Fruit fly (Drosophila melanogaster) whole organism, embryonic: ENCODE measurements around the gene CG33796.

ENCODE experiments used
- Bgb ChIP-seq: fragments of 200-800 bp; sonication (Bioruptor generic); IDR thresholded peaks from 2 replicates; pipeline ENCODE4 v1.3.6; 2022; ENCODE audit warnings: missing biosample characterization, missing genetic modification characterization; ENCODE audit not compliant: partially characterized antibody
- CG10543 ChIP-seq: fragments of 200-800 bp; sonication (Bioruptor generic); optimal IDR thresholded peaks from 3 replicates; lab custom pipeline; 2017; ENCODE audit warnings: missing biosample characterization, mild to moderate bottlenecking, missing genetic modification characterization, moderate library complexity
- CG11456 ChIP-seq: fragments of 200-800 bp; sonication (Bioruptor generic); IDR thresholded peaks from 3 replicates; pipeline ENCODE4 v1.3.6; 2022; ENCODE audit warnings: missing biosample characterization, missing genetic modification characterization
- CG14014 ChIP-seq: fragments of 200-800 bp; sonication (Bioruptor generic); IDR thresholded peaks from 2 replicates; pipeline ENCODE4 v1.3.6; 2022; ENCODE audit warnings: missing biosample characterization, missing genetic modification characterization
- CG14860 ChIP-seq: fragments of 200-800 bp; sonication (Bioruptor generic); IDR thresholded peaks from 3 replicates; pipeline ENCODE4 v1.3.6; 2022; ENCODE audit warnings: missing biosample characterization, missing genetic modification characterization; ENCODE audit not compliant: partially characterized antibody
- CG17361 ChIP-seq: fragments of 200-800 bp; sonication (Bioruptor generic); IDR thresholded peaks from 3 replicates; pipeline ENCODE4 v1.3.6; 2022; ENCODE audit warnings: missing biosample characterization, missing genetic modification characterization
- CG31224 ChIP-seq: fragments of 200-800 bp; sonication (Bioruptor generic); IDR thresholded peaks from 2 replicates; pipeline ENCODE4 v1.3.6; 2022; ENCODE audit warnings: missing biosample characterization, missing genetic modification characterization
- CG6175 ChIP-seq: fragments of 200-800 bp; sonication (Bioruptor generic); IDR thresholded peaks from 3 replicates; pipeline ENCODE4 v1.3.6; 2022; ENCODE audit warnings: missing biosample characterization, missing genetic modification characterization
- CG7963 ChIP-seq: fragments of 200-800 bp; sonication (Bioruptor generic); IDR thresholded peaks from 3 replicates; pipeline ENCODE4 v1.3.6; 2022; ENCODE audit warnings: missing biosample characterization, missing genetic modification characterization; ENCODE audit not compliant: partially characterized antibody
- D19B ChIP-seq: fragments of 200-800 bp; sonication (Bioruptor generic); optimal IDR thresholded peaks from 2 replicates; lab custom pipeline; 2017; ENCODE audit warnings: missing biosample characterization, mild to moderate bottlenecking, missing genetic modification characterization
- Drgx ChIP-seq: fragments of 200-800 bp; sonication (Bioruptor generic); IDR thresholded peaks from 2 replicates; pipeline ENCODE4 v1.3.6; 2022; ENCODE audit warnings: missing biosample characterization, missing genetic modification characterization
- HLH3B ChIP-seq: fragments of 200-800 bp; sonication (Bioruptor generic); IDR thresholded peaks from 2 replicates; pipeline ENCODE4 v1.3.6; 2022; ENCODE audit warnings: missing biosample characterization, missing genetic modification characterization
- HLH4C ChIP-seq: fragments of 200-800 bp; sonication (Bioruptor generic); IDR thresholded peaks from 3 replicates; pipeline ENCODE4 v1.3.6; 2022; ENCODE audit warnings: missing biosample characterization, missing genetic modification characterization; ENCODE audit not compliant: partially characterized antibody
- Opbp ChIP-seq: fragments of 200-800 bp; sonication (Bioruptor generic); IDR thresholded peaks from 3 replicates; pipeline ENCODE4 v1.3.6; 2022; ENCODE audit warnings: missing biosample characterization, missing genetic modification characterization; ENCODE audit not compliant: partially characterized antibody
- Ravus ChIP-seq: fragments of 200-800 bp; sonication (Bioruptor generic); IDR thresholded peaks from 2 replicates; pipeline ENCODE4 v1.3.6; 2022; ENCODE audit warnings: missing biosample characterization, missing genetic modification characterization
- Rfx ChIP-seq: fragments of 200-800 bp; sonication (Bioruptor generic); IDR thresholded peaks from 2 replicates; pipeline ENCODE4 v1.3.6; 2022; ENCODE audit warnings: missing biosample characterization, missing genetic modification characterization
- Scr ChIP-seq: fragments of 200-800 bp; sonication (Bioruptor generic); IDR thresholded peaks from 2 replicates; pipeline ENCODE4 v1.3.6; 2022; ENCODE audit warnings: missing biosample characterization, missing genetic modification characterization; ENCODE audit not compliant: partially characterized antibody
- Xbp1 ChIP-seq: fragments of 200-800 bp; sonication (Bioruptor generic); optimal IDR thresholded peaks from 3 replicates; lab custom pipeline; 2016; ENCODE audit warnings: missing biosample characterization, mild to moderate bottlenecking, missing genetic modification characterization
- bbx ChIP-seq: fragments of 200-800 bp; sonication (Bioruptor generic); IDR thresholded peaks from 2 replicates; pipeline ENCODE4 v1.3.6; 2022; ENCODE audit warnings: missing biosample characterization, missing genetic modification characterization; ENCODE audit not compliant: partially characterized antibody
- br ChIP-seq: fragments of >200 bp; optimal IDR thresholded peaks from 2 replicates; lab custom pipeline; 2017
- chinmo ChIP-seq: fragments of 200-800 bp; sonication (Bioruptor generic); IDR thresholded peaks from 4 replicates; pipeline ENCODE4 v1.3.6; 2022; ENCODE audit warnings: missing biosample characterization, missing genetic modification characterization; ENCODE audit not compliant: partially characterized antibody
- crol ChIP-seq: fragments of 200-800 bp; sonication (Bioruptor generic); IDR thresholded peaks from 2 replicates; pipeline ENCODE4 v1.3.6; 2022; ENCODE audit warnings: missing biosample characterization, missing genetic modification characterization
- cwo ChIP-seq: fragments of 200-800 bp; sonication (Bioruptor generic); optimal IDR thresholded peaks from 3 replicates; lab custom pipeline; 2017; ENCODE audit warnings: missing biosample characterization, missing genetic modification characterization, mild to moderate bottlenecking, moderate library complexity, missing genetic modification reagents
- en ChIP-seq: fragments of 200-800 bp; sonication (Bioruptor generic); optimal IDR thresholded peaks from 2 replicates; lab custom pipeline; 2016; ENCODE audit warnings: missing biosample characterization, missing genetic modification characterization
- gsb ChIP-seq: fragments of 200-800 bp; sonication (Bioruptor generic); IDR thresholded peaks from 2 replicates; pipeline ENCODE4 v1.3.6; 2022; ENCODE audit warnings: missing biosample characterization, missing genetic modification characterization
- hb ChIP-seq: fragments of 200-800 bp; sonication (Bioruptor generic); IDR thresholded peaks from 3 replicates; pipeline ENCODE4 v1.3.6; 2022; ENCODE audit warnings: missing biosample characterization, missing genetic modification characterization; ENCODE audit not compliant: partially characterized antibody
- inv ChIP-seq: fragments of 200-800 bp; sonication (Bioruptor generic); IDR thresholded peaks from 2 replicates; pipeline ENCODE4 v1.3.6; 2022; ENCODE audit warnings: missing biosample characterization, missing genetic modification characterization; ENCODE audit not compliant: partially characterized antibody
- klu ChIP-seq: fragments of 200-800 bp; sonication (Bioruptor generic); IDR thresholded peaks from 2 replicates; pipeline ENCODE4 v1.3.6; 2022; ENCODE audit warnings: missing biosample characterization, missing genetic modification characterization
- mirr ChIP-seq: fragments of 200-800 bp; sonication (Bioruptor generic); optimal IDR thresholded peaks from 3 replicates; lab custom pipeline; 2018; ENCODE audit warnings: missing biosample characterization, mild to moderate bottlenecking, missing genetic modification characterization
- nerfin-2 ChIP-seq: fragments of 200-800 bp; sonication (Bioruptor generic); IDR thresholded peaks from 2 replicates; pipeline ENCODE4 v1.3.6; 2022; ENCODE audit warnings: missing biosample characterization, missing genetic modification characterization; ENCODE audit not compliant: partially characterized antibody
- nom ChIP-seq: fragments of 200-800 bp; sonication (Bioruptor generic); optimal IDR thresholded peaks from 2 replicates; lab custom pipeline; 2017; ENCODE audit warnings: missing biosample characterization, missing genetic modification characterization, mild to moderate bottlenecking, moderate library complexity, missing genetic modification reagents
- tna ChIP-seq: fragments of 200-800 bp; sonication (Bioruptor generic); IDR thresholded peaks from 2 replicates; pipeline ENCODE4 v1.3.6; 2022; ENCODE audit warnings: missing biosample characterization, missing genetic modification characterization; ENCODE audit not compliant: partially characterized antibody
- ttk ChIP-seq: fragments of 200-800 bp; sonication (Bioruptor generic); IDR thresholded peaks from 2 replicates; pipeline ENCODE4 v2.1.2; 2022; ENCODE audit warnings: missing biosample characterization, missing genetic modification characterization
- vnd ChIP-seq: fragments of 200-800 bp; sonication (Bioruptor generic); IDR thresholded peaks from 3 replicates; pipeline ENCODE4 v1.3.6; 2022; ENCODE audit warnings: missing biosample characterization, missing genetic modification characterization; ENCODE audit not compliant: partially characterized antibody
- zfh2 ChIP-seq: fragments of 200-800 bp; sonication (Bioruptor generic); optimal IDR thresholded peaks from 2 replicates; lab custom pipeline; 2016; ENCODE audit warnings: missing biosample characterization, missing genetic modification characterization

Gene CG33796

DNA sequence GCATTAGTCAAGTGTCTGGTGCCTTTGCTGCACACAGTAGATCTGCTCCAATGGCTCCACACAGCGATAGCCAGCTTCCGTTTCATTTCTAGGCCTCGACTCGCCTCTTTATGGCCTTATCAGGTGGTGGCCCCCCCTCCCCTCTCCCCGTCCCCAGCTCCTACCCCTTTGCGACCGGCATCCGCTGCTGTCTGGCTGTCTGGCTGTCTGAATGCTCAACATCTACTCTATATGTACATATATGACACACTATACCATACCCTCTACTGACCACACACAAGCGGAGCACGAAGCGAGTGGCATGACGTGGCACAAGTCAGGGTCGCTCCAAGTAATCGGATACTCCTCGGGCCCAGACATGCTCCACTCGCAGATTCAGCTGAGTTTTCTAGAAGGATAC lies 11.6 kb downstream of the CG33796 start (continued):
- TF ChIP-seq tna (GFP tag; lab: Robert Waterston, UW) (peak; percentile 77), en (GFP tag; lab: Kevin White, UChicago) (no peak), crol (GFP tag; lab: Robert Waterston, UW) (peak; percentile 87), Opbp (GFP tag; lab: Robert Waterston, UW) (0 out of 3 replicates have a peak, but pooled peaks have one; percentile 29), CG6175 (GFP tag; lab: Robert Waterston, UW) (peak; percentile 30; the same call in 1 of the 3 replicates), HLH3B (GFP tag; lab: Robert Waterston, UW) (0 out of 2 replicates have a peak, but pooled peaks have one; percentile 29), Bgb (peak; percentile 61), ttk (GFP tag; lab: Robert Waterston, UW) (peak; percentile 26; the same call in 1 of the 2 replicates), mirr (GFP tag; lab: Kevin White, UChicago) (peak; percentile 27), Xbp1 (GFP tag; lab: Kevin White, UChicago) (peak; percentile 9), CG31224 (GFP tag; lab: Robert Waterston, UW) (no peak), CG11456 (GFP tag; lab: Robert Waterston, UW) (0 out of 3 replicates have a peak, but pooled peaks have one; percentile 42), CG14014 (GFP tag; lab: Robert Waterston, UW) (0 out of 2 replicates have a peak, but pooled peaks have one; percentile 26), cwo (GFP tag; lab: Kevin White, UChicago) (peak; percentile 28), Ravus (GFP tag; lab: Robert Waterston, UW) (no peak), chinmo (GFP tag; lab: Robert Waterston, UW) (0 out of 4 replicates have a peak, but pooled peaks have one; percentile 44), Scr (GFP tag; lab: Robert Waterston, UW) (0 out of 2 replicates have a peak, but pooled peaks have one; percentile 23), klu (GFP tag; lab: Robert Waterston, UW) (0 out of 2 replicates have a peak, but pooled peaks have one; percentile 13), CG14860 (GFP tag; lab: Robert Waterston, UW) (peak; percentile 56; the same call in 2 of the 3 replicates), inv (GFP tag; lab: Robert Waterston, UW) (peak; percentile 33; the same call in 1 of the 2 replicates), D19B (GFP tag; lab: Kevin White, UChicago) (peak; percentile 61), vnd (GFP tag; lab: Robert Waterston, UW) (peak; percentile 17; the same call in 1 of the 3 replicates), gsb (GFP tag; lab: Robert Waterston, UW) (no peak), CG7963 (GFP tag; lab: Robert Waterston, UW) (peak; percentile 52; the same call in 1 of the 3 replicates), zfh2 (GFP tag; lab: Kevin White, UChicago) (no peak), nerfin-2 (GFP tag; lab: Robert Waterston, UW) (peak; percentile 58), br (lab: Kevin White, UChicago) (no peak), CG10543 (GFP tag; lab: Kevin White, UChicago) (peak; percentile 52), HLH4C (GFP tag; lab: Robert Waterston, UW) (peak; percentile 78), Rfx (GFP tag; lab: Robert Waterston, UW) (0 out of 2 replicates have a peak, but pooled peaks have one; percentile 6), hb (GFP tag; lab: Robert Waterston, UW) (peak; percentile 51), nom (peak; percentile 50), bbx (GFP tag; lab: Robert Waterston, UW) (0 out of 2 replicates have a peak, but pooled peaks have one; percentile 23), Drgx (peak; percentile 13; the same call in 1 of the 2 replicates), CG17361 (GFP tag; lab: Robert Waterston, UW) (no peak)
